Fruit fly (Drosophila melanogaster): ENCODE results near the gene CG31446.

dm6 chr3R:15696461-15697044, 3.7 kb downstream of the CG31446 start:
- TF ChIP-seq CG4496 (GFP tag; IDR thresholded peaks at IDR 0.05) (no peak), Pif1B (GFP tag; optimal IDR thresholded peaks at IDR 0.05) (no peak), CG12605 (GFP tag; IDR thresholded peaks at IDR 0.05) (no peak), CG17806 (tag; optimal IDR thresholded peaks at IDR 0.05) (no peak), fd96Ca (GFP tag; IDR thresholded peaks at IDR 0.05) (no peak), CG8301 (tag; optimal IDR thresholded peaks at IDR 0.05) (no peak), CG32121 (GFP tag; IDR thresholded peaks at IDR 0.05) (no peak), EcR (GFP tag; optimal IDR thresholded peaks at IDR 0.05) (no peak), Pif1A (GFP tag; optimal IDR thresholded peaks at IDR 0.05) (no peak), CG15710 (tag; optimal IDR thresholded peaks at IDR 0.05) (no peak)

All from whole organism, pupa.